Fruit fly (Drosophila melanogaster) whole organism, embryonic: ENCODE measurements around the gene CG10068.

ENCODE experiments used
- CG11560 ChIP-seq: fragments of 200-800 bp; sonication (Bioruptor generic); IDR thresholded peaks from 3 replicates; pipeline ENCODE4 v1.3.6; 2022; ENCODE audit warnings: missing biosample characterization, missing genetic modification characterization
- CG13287 ChIP-seq: fragments of 200-800 bp; sonication (Bioruptor generic); IDR thresholded peaks from 2 replicates; pipeline ENCODE4 v1.3.6; 2022; ENCODE audit warnings: missing biosample characterization, missing genetic modification characterization; ENCODE audit not compliant: partially characterized antibody
- CG13894 ChIP-seq: fragments of 200-800 bp; sonication (Bioruptor generic); optimal IDR thresholded peaks from 3 replicates; lab custom pipeline; 2018; ENCODE audit warnings: missing biosample characterization, mild to moderate bottlenecking, missing genetic modification characterization, moderate library complexity
- CG14441 ChIP-seq: fragments of 200-800 bp; sonication (Bioruptor generic); IDR thresholded peaks from 2 replicates; pipeline ENCODE4 v1.3.6; 2022; ENCODE audit warnings: missing biosample characterization, missing genetic modification characterization
- CG16779 ChIP-seq: fragments of 200-800 bp; sonication (Bioruptor generic); IDR thresholded peaks from 2 replicates; pipeline ENCODE4 v1.3.6; 2022; ENCODE audit warnings: missing biosample characterization, missing genetic modification characterization
- CG17359 ChIP-seq: fragments of 200-800 bp; sonication (Bioruptor generic); optimal IDR thresholded peaks from 3 replicates; lab custom pipeline; 2018; ENCODE audit warnings: missing biosample characterization, mild to moderate bottlenecking, missing genetic modification characterization, moderate library complexity
- CG17802 ChIP-seq: fragments of 200-800 bp; sonication (Bioruptor generic); optimal IDR thresholded peaks from 2 replicates; lab custom pipeline; 2018; ENCODE audit warnings: missing biosample characterization, mild to moderate bottlenecking, missing genetic modification characterization, moderate library complexity
- CG4328 ChIP-seq: fragments of 200-800 bp; sonication (Bioruptor generic); optimal IDR thresholded peaks from 3 replicates; lab custom pipeline; 2017; ENCODE audit warnings: missing biosample characterization, missing genetic modification reagents, missing genetic modification characterization
- CG43689 ChIP-seq: fragments of 200-800 bp; sonication (Bioruptor generic); IDR thresholded peaks from 2 replicates; pipeline ENCODE4 v1.3.6; 2022; ENCODE audit warnings: missing biosample characterization, missing genetic modification characterization
- CG7357 ChIP-seq: fragments of 200-800 bp; sonication (Bioruptor generic); IDR thresholded peaks from 3 replicates; pipeline ENCODE4 v1.3.6; 2022; ENCODE audit warnings: missing biosample characterization, missing genetic modification characterization
- CG7928 ChIP-seq: fragments of 200-800 bp; sonication (Bioruptor generic); optimal IDR thresholded peaks from 2 replicates; lab custom pipeline; 2017; ENCODE audit warnings: missing biosample characterization, mild to moderate bottlenecking, missing genetic modification characterization
- CG8359 ChIP-seq: fragments of 200-800 bp; sonication (Bioruptor generic); optimal IDR thresholded peaks from 2 replicates; lab custom pipeline; 2017; ENCODE audit warnings: missing biosample characterization, mild to moderate bottlenecking, missing genetic modification characterization, borderline replicate concordance
- CG8388 ChIP-seq: fragments of 200-800 bp; sonication (Bioruptor generic); optimal IDR thresholded peaks from 2 replicates; lab custom pipeline; 2019; ENCODE audit warnings: missing biosample characterization, mild to moderate bottlenecking, missing genetic modification characterization, moderate library complexity
- CG9215 ChIP-seq: fragments of 200-800 bp; sonication (Bioruptor generic); IDR thresholded peaks from 2 replicates; pipeline ENCODE4 v1.3.6; 2022; ENCODE audit warnings: missing biosample characterization, missing genetic modification characterization
- CG9437 ChIP-seq: fragments of 200-800 bp; sonication (Bioruptor generic); optimal IDR thresholded peaks from 2 replicates; lab custom pipeline; 2018; ENCODE audit warnings: missing biosample characterization, mild to moderate bottlenecking, missing genetic modification characterization
- Chrac-16 ChIP-seq: fragments of 200-800 bp; sonication (Bioruptor generic); optimal IDR thresholded peaks from 3 replicates; lab custom pipeline; 2016; ENCODE audit warnings: missing biosample characterization, missing genetic modification characterization
- E2f2 ChIP-seq: fragments of 200-800 bp; sonication (Bioruptor generic); IDR thresholded peaks from 2 replicates; pipeline ENCODE4 v1.3.6; 2022; ENCODE audit warnings: missing biosample characterization, missing genetic modification characterization
- Hmr ChIP-seq: fragments of 200-800 bp; sonication (Bioruptor generic); optimal IDR thresholded peaks from 3 replicates; lab custom pipeline; 2017; ENCODE audit warnings: mild to moderate bottlenecking, missing biosample characterization, missing genetic modification reagents, missing genetic modification characterization
- Kr ChIP-seq: fragments of 200-800 bp; sonication (Bioruptor generic); optimal IDR thresholded peaks from 2 replicates; lab custom pipeline; 2017; ENCODE audit warnings: missing biosample characterization, mild to moderate bottlenecking, missing genetic modification characterization
- Nf-YC ChIP-seq: fragments of 200-800 bp; optimal IDR thresholded peaks from 3 replicates; lab custom pipeline; 2019; ENCODE audit warnings: missing biosample characterization, mild to moderate bottlenecking, missing genetic modification characterization, moderate library complexity
- PHDP ChIP-seq: fragments of 200-800 bp; sonication (Bioruptor generic); optimal IDR thresholded peaks from 3 replicates; lab custom pipeline; 2018; ENCODE audit warnings: missing biosample characterization, mild to moderate bottlenecking, missing genetic modification characterization, moderate library complexity
- Ravus ChIP-seq: fragments of 200-800 bp; sonication (Bioruptor generic); IDR thresholded peaks from 2 replicates; pipeline ENCODE4 v1.3.6; 2022; ENCODE audit warnings: missing biosample characterization, missing genetic modification characterization
- Six4 ChIP-seq: fragments of 200-800 bp; sonication (Bioruptor generic); optimal IDR thresholded peaks from 2 replicates; lab custom pipeline; 2016; ENCODE audit warnings: missing biosample characterization, missing genetic modification characterization
- Sox102F ChIP-seq: fragments of 200-800 bp; sonication (Bioruptor generic); optimal IDR thresholded peaks from 2 replicates; lab custom pipeline; 2018; ENCODE audit warnings: missing biosample characterization, mild to moderate bottlenecking, missing genetic modification characterization, moderate library complexity
- Spps ChIP-seq: fragments of 200-800 bp; sonication (Bioruptor generic); optimal IDR thresholded peaks from 2 replicates; lab custom pipeline; 2018; ENCODE audit warnings: missing biosample characterization, mild to moderate bottlenecking, missing genetic modification characterization
- Xbp1 ChIP-seq: fragments of 200-800 bp; sonication (Bioruptor generic); optimal IDR thresholded peaks from 3 replicates; lab custom pipeline; 2016; ENCODE audit warnings: missing biosample characterization, mild to moderate bottlenecking, missing genetic modification characterization
- ap ChIP-seq: fragments of 200-800 bp; sonication (Bioruptor generic); IDR thresholded peaks from 2 replicates; pipeline ENCODE4 v1.3.6; 2022; ENCODE audit warnings: missing biosample characterization, missing genetic modification characterization
- bigmax ChIP-seq: fragments of 200-800 bp; sonication (Bioruptor generic); optimal IDR thresholded peaks from 2 replicates; lab custom pipeline; 2018; ENCODE audit warnings: missing biosample characterization, mild to moderate bottlenecking, missing genetic modification characterization
- bsh ChIP-seq, 2 experiments: fragments of 200-800 bp; sonication (Bioruptor generic); optimal IDR thresholded peaks; 2 replicates each; lab custom pipeline; 2017 to 2018; ENCODE audit warnings: mild to moderate bottlenecking in 2 of 2, missing biosample characterization in 2 of 2, missing genetic modification characterization in 2 of 2, moderate library complexity in 1 of 2
- dmrt11E ChIP-seq: fragments of 200-800 bp; sonication (Bioruptor generic); optimal IDR thresholded peaks from 3 replicates; lab custom pipeline; 2018; ENCODE audit warnings: missing biosample characterization, mild to moderate bottlenecking, missing genetic modification characterization, moderate library complexity
- gfzf ChIP-seq: fragments of 200-800 bp; sonication (Bioruptor generic); optimal IDR thresholded peaks from 2 replicates; lab custom pipeline; 2016; ENCODE audit warnings: missing biosample characterization, mild to moderate bottlenecking, missing genetic modification characterization, moderate library complexity
- ham ChIP-seq: fragments of 200-800 bp; sonication (Bioruptor generic); IDR thresholded peaks from 2 replicates; pipeline ENCODE4 v1.3.6; 2022; ENCODE audit warnings: missing biosample characterization, missing genetic modification characterization
- ind ChIP-seq: fragments of 200-800 bp; sonication (Bioruptor generic); optimal IDR thresholded peaks from 3 replicates; lab custom pipeline; 2016; ENCODE audit warnings: missing biosample characterization, missing genetic modification characterization
- insv ChIP-seq, 2 experiments: fragments of 200-800 bp; sonication (Bioruptor generic); optimal IDR thresholded peaks; 3 replicates each; lab custom pipeline; 2016 to 2018; ENCODE audit warnings: missing biosample characterization in 2 of 2, missing genetic modification characterization in 2 of 2
- lilli ChIP-seq: fragments of 200-800 bp; sonication (Bioruptor generic); optimal IDR thresholded peaks from 3 replicates; lab custom pipeline; 2016; ENCODE audit warnings: missing biosample characterization, missing genetic modification characterization
- nerfin-1 ChIP-seq: fragments of 200-800 bp; sonication (Bioruptor generic); optimal IDR thresholded peaks from 3 replicates; lab custom pipeline; 2019; ENCODE audit warnings: missing biosample characterization, mild to moderate bottlenecking, missing genetic modification characterization, moderate library complexity
- nom ChIP-seq: fragments of 200-800 bp; sonication (Bioruptor generic); optimal IDR thresholded peaks from 2 replicates; lab custom pipeline; 2017; ENCODE audit warnings: missing biosample characterization, missing genetic modification characterization, mild to moderate bottlenecking, moderate library complexity, missing genetic modification reagents
- org-1 ChIP-seq: fragments of 200-800 bp; sonication (Bioruptor generic); optimal IDR thresholded peaks from 2 replicates; lab custom pipeline; 2017; ENCODE audit warnings: missing biosample characterization, missing genetic modification characterization
- pum ChIP-seq: fragments of 200-800 bp; sonication (Bioruptor generic); optimal IDR thresholded peaks from 2 replicates; lab custom pipeline; 2016; ENCODE audit warnings: missing biosample characterization, missing genetic modification characterization
- rib ChIP-seq: fragments of 200-800 bp; sonication (Bioruptor generic); IDR thresholded peaks from 2 replicates; pipeline ENCODE4 v1.3.6; 2022; ENCODE audit warnings: missing biosample characterization, missing genetic modification characterization
- run ChIP-seq: fragments of 200-800 bp; sonication (Bioruptor generic); optimal IDR thresholded peaks from 3 replicates; lab custom pipeline; 2018; ENCODE audit warnings: missing biosample characterization, mild to moderate bottlenecking, missing genetic modification characterization
- seq ChIP-seq: fragments of 200-800 bp; sonication (Bioruptor generic); IDR thresholded peaks from 2 replicates; pipeline ENCODE4 v1.3.6; 2022; ENCODE audit warnings: missing biosample characterization, missing genetic modification characterization
- ssp ChIP-seq: fragments of 200-800 bp; sonication (Bioruptor generic); IDR thresholded peaks from 2 replicates; pipeline ENCODE4 v1.3.6; 2022; ENCODE audit warnings: missing biosample characterization, missing genetic modification characterization
- tio ChIP-seq: fragments of 200-800 bp; sonication (Bioruptor generic); optimal IDR thresholded peaks from 2 replicates; lab custom pipeline; 2017; ENCODE audit warnings: missing biosample characterization, missing genetic modification characterization, inconsistent platforms
- tna ChIP-seq: fragments of 200-800 bp; sonication (Bioruptor generic); IDR thresholded peaks from 2 replicates; pipeline ENCODE4 v1.3.6; 2022; ENCODE audit warnings: missing biosample characterization, missing genetic modification characterization; ENCODE audit not compliant: partially characterized antibody
- vfl ChIP-seq: fragments of 200-800 bp; sonication (Bioruptor generic); optimal IDR thresholded peaks from 2 replicates; lab custom pipeline; 2016; ENCODE audit warnings: missing biosample characterization, missing genetic modification characterization
- wdn ChIP-seq: fragments of 200-800 bp; sonication (Bioruptor generic); IDR thresholded peaks from 2 replicates; pipeline ENCODE4 v1.3.6; 2022; ENCODE audit warnings: missing biosample characterization, missing genetic modification characterization
- z ChIP-seq: fragments of 200-800 bp; sonication (Bioruptor generic); IDR thresholded peaks from 3 replicates; pipeline ENCODE4 v1.3.6; 2022; ENCODE audit warnings: missing biosample characterization, missing genetic modification characterization
- zfh1 ChIP-seq: fragments of 200-800 bp; sonication (Bioruptor generic); IDR thresholded peaks from 3 replicates; pipeline ENCODE4 v1.3.6; 2022; ENCODE audit warnings: missing biosample characterization, missing genetic modification characterization

CG10068 gene

DNA sequence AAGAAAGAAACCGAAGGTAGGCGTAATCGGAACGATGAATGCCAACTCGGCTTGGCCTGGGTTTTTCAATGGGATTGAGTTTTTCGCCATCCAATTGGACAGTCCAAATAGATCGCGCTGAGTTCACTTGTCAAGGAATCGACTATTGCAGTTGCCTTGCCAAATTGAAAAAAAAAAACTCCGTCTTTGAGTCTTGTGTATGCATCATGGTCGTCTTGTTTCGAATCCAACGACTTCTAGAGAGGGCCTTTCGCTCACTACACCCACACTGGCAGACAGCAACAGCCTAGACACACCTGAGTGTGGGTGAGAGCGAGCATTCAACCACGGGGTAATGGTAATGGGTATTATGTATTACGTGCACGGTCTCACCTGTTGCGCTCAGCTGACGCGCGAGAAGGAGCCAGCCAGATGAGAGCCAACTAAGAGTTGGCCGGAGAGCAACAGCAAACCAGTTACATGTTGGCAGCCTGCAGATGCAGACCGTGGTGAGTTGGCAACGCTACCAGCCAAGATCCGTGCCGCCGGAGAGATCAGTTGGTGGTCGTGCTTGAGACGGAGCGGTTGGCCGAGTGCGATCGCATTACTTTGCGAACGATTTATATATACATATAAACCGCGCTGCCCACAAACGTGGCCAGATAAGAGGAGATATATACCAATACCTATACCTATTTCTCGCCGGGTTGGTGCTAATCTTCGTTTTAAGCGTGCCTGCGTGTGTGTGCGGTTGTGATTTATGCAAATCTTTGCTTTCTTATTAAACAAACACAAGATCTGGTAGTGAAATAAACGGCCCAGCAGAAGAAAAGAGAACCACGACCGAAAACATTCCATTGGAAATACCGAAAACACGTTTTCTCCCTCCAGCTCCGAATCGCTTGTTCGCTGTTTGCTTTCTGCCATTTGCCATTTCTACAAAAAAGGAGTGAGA, 34.8 kb upstream of the CG10068 start, which contains the start of gene sas (continued):
- no peak for TF ChIP-seq CG17802
- no peak for TF ChIP-seq lilli (GFP tag; lab: Kevin White, UChicago)
- no peak for TF ChIP-seq CG8359 (GFP tag; lab: Kevin White, UChicago)
- no peak for TF ChIP-seq bigmax (GFP tag; lab: Kevin White, UChicago)
- peak; percentile 33; the same call in 1 of the 2 replicates for TF ChIP-seq seq (GFP tag; lab: Robert Waterston, UW)
- TF ChIP-seq CG16779 = no peak
- TF ChIP-seq CG9215 (GFP tag; lab: Robert Waterston, UW) = no peak
- no peak for TF ChIP-seq CG8388
- TF ChIP-seq CG43689 = no peak
- TF ChIP-seq vfl (GFP tag; lab: Kevin White, UChicago) = no peak
- TF ChIP-seq Xbp1 = no peak
- no peak for TF ChIP-seq Sox102F (GFP tag; lab: Kevin White, UChicago)
- no peak for TF ChIP-seq CG11560 (tag; lab: Robert Waterston, UW)
- no peak for TF ChIP-seq ap (GFP tag; lab: Robert Waterston, UW)
- no peak for TF ChIP-seq tio (GFP tag; lab: Kevin White, UChicago)
- TF ChIP-seq org-1 = no peak
- TF ChIP-seq gfzf = no peak
- no peak for TF ChIP-seq ssp
- no peak for TF ChIP-seq Six4 (GFP tag; lab: Kevin White, UChicago)
- no peak for TF ChIP-seq ind (GFP tag; lab: Kevin White, UChicago)
- TF ChIP-seq nom = peak; percentile 45
- no peak for TF ChIP-seq Nf-YC
- TF ChIP-seq nerfin-1 (tag; lab: Kevin White, UChicago) = no peak
- no peak for TF ChIP-seq CG9437 (GFP tag; lab: Kevin White, UChicago)
- no peak for TF ChIP-seq Spps (tag; lab: Kevin White, UChicago)
- no peak for TF ChIP-seq PHDP (tag; lab: Kevin White, UChicago)
- no peak for TF ChIP-seq ham (GFP tag; lab: Robert Waterston, UW)
- TF ChIP-seq CG17359 (tag; lab: Kevin White, UChicago) = no peak
- TF ChIP-seq CG14441 (GFP tag; lab: Robert Waterston, UW) = no peak
- no peak for TF ChIP-seq pum
- no peak for TF ChIP-seq rib (GFP tag; lab: Robert Waterston, UW)
- TF ChIP-seq bsh (GFP tag; optimal IDR thresholded peaks at IDR 0.05; lab: Kevin White, UChicago) = no peak
- no peak for TF ChIP-seq E2f2 (GFP tag; lab: Robert Waterston, UW)
- TF ChIP-seq CG13894 (tag; lab: Kevin White, UChicago) = peak; percentile 48
- no peak for TF ChIP-seq run
- TF ChIP-seq dmrt11E (tag; lab: Kevin White, UChicago) = no peak
- no peak for TF ChIP-seq Kr (GFP tag; lab: Kevin White, UChicago)
- TF ChIP-seq CG13287 (GFP tag; lab: Robert Waterston, UW) = peak; percentile 39; the same call in 1 of the 2 replicates
- TF ChIP-seq CG4328 = no peak
- TF ChIP-seq Hmr (GFP tag; lab: Kevin White, UChicago) = no peak
- TF ChIP-seq z (GFP tag; lab: Robert Waterston, UW) = no peak
- no peak for TF ChIP-seq CG7928
- TF ChIP-seq zfh1 = no peak
- TF ChIP-seq insv (GFP tag; optimal IDR thresholded peaks at IDR 0.05; lab: Kevin White, UChicago) = peak; percentile 33 to 93
- TF ChIP-seq CG7357 (GFP tag; lab: Robert Waterston, UW) = no peak
- TF ChIP-seq Ravus (GFP tag; lab: Robert Waterston, UW) = no peak
- TF ChIP-seq Chrac-16 (GFP tag; lab: Kevin White, UChicago) = no peak
- no peak for TF ChIP-seq wdn
- no peak for TF ChIP-seq tna (GFP tag; lab: Robert Waterston, UW)
